Worm (Caenorhabditis elegans) whole organism, L4 larva: ENCODE data around the gene lron-1.

Source experiments
- F26F4.8 ChIP-seq: fragments of 200-800 bp; sonication (Bioruptor generic); conservative IDR thresholded peaks from 2 replicates; pipeline ENCODE4 v1.3.6; 2022; ENCODE audit warnings: missing genetic modification characterization, missing compliant biosample characterization
- R02D3.7 ChIP-seq: fragments of 150-350 bp; sonication (generic microtip); optimal IDR thresholded peaks from 3 replicates; lab custom pipeline; 2014; ENCODE audit warnings: missing biosample characterization, missing genetic modification characterization
- Y105C5A.15 ChIP-seq: fragments of 200-800 bp; sonication (Bioruptor generic); IDR thresholded peaks from 2 replicates; pipeline ENCODE4 v1.3.6; 2022; ENCODE audit warnings: missing genetic modification characterization, missing compliant biosample characterization
- Y5F2A.4 ChIP-seq: fragments of 200-800 bp; sonication (Bioruptor generic); optimal IDR thresholded peaks from 2 replicates; lab custom pipeline; 2018; ENCODE audit warnings: mild to moderate bottlenecking, missing genetic modification characterization, missing compliant biosample characterization
- Y75B8A.6 ChIP-seq: fragments of 200-800 bp; sonication (Bioruptor generic); IDR thresholded peaks from 2 replicates; pipeline ENCODE4 v1.3.6; 2022; ENCODE audit warnings: missing genetic modification reagents, missing genetic modification characterization, missing compliant biosample characterization
- aly-2 ChIP-seq: sonication (generic microtip); optimal IDR thresholded peaks from 2 replicates; lab custom pipeline; 2018; ENCODE audit warnings: missing biosample characterization, missing genetic modification characterization
- attf-4 ChIP-seq: sonication (generic microtip); optimal IDR thresholded peaks from 3 replicates; lab custom pipeline; 2017; ENCODE audit warnings: missing biosample characterization, missing genetic modification characterization
- ceh-28 ChIP-seq: fragments of 150-350 bp; optimal IDR thresholded peaks from 2 replicates; lab custom pipeline; 2014; ENCODE audit warnings: missing biosample characterization, missing genetic modification reagents, missing genetic modification characterization
- ceh-32 ChIP-seq: sonication (generic microtip); optimal IDR thresholded peaks from 2 replicates; lab custom pipeline; 2016; ENCODE audit warnings: mild to moderate bottlenecking, missing genetic modification characterization, missing compliant biosample characterization; ENCODE audit not compliant: poor library complexity
- ceh-44 ChIP-seq: fragments of 200-800 bp; sonication (Bioruptor generic); IDR thresholded peaks from 2 replicates; pipeline ENCODE4 v1.3.6; 2022; ENCODE audit warnings: missing genetic modification reagents, missing genetic modification characterization, missing compliant biosample characterization
- ceh-62 ChIP-seq: sonication (generic microtip); optimal IDR thresholded peaks from 2 replicates; lab custom pipeline; 2017; ENCODE audit warnings: missing biosample characterization, missing genetic modification characterization
- ces-1 ChIP-seq: fragments of 150-350 bp; sonication (generic microtip); optimal IDR thresholded peaks from 4 replicates; lab custom pipeline; 2014; ENCODE audit warnings: missing biosample characterization, missing genetic modification reagents, missing genetic modification characterization
- daf-12 ChIP-seq: fragments of 150-350 bp; optimal IDR thresholded peaks from 2 replicates; lab custom pipeline; 2014; ENCODE audit warnings: missing biosample characterization, missing genetic modification reagents, missing genetic modification characterization
- daf-19 ChIP-seq: fragments of 200-800 bp; sonication (Bioruptor generic); conservative IDR thresholded peaks from 2 replicates; pipeline ENCODE4 v1.3.6; 2022; ENCODE audit warnings: missing genetic modification characterization, missing compliant biosample characterization
- dmd-9 ChIP-seq: fragments of 200-800 bp; sonication (Bioruptor generic); IDR thresholded peaks from 2 replicates; pipeline ENCODE4 v1.3.6; 2022; ENCODE audit warnings: missing genetic modification reagents, missing genetic modification characterization, missing compliant biosample characterization
- duxl-1 ChIP-seq: sonication (generic microtip); optimal IDR thresholded peaks from 2 replicates; lab custom pipeline; 2016; ENCODE audit warnings: mild to moderate bottlenecking, missing genetic modification characterization, moderate library complexity, missing compliant biosample characterization; ENCODE audit not compliant: poor library complexity
- dve-1 ChIP-seq: sonication (generic microtip); optimal IDR thresholded peaks from 2 replicates; lab custom pipeline; 2017; ENCODE audit warnings: antibody characterized with exemption, mild to moderate bottlenecking, missing genetic modification characterization, missing compliant biosample characterization; ENCODE audit not compliant: insufficient read depth
- egl-43 ChIP-seq: fragments of 200-800 bp; sonication (Bioruptor generic); IDR thresholded peaks from 2 replicates; pipeline ENCODE4 v1.3.6; 2022; ENCODE audit warnings: missing genetic modification reagents, missing genetic modification characterization, missing compliant biosample characterization
- fkh-10 ChIP-seq: fragments of 150-350 bp; optimal IDR thresholded peaks from 2 replicates; lab custom pipeline; 2014; ENCODE audit warnings: missing biosample characterization, missing genetic modification reagents, missing genetic modification characterization
- lin-1 ChIP-seq: fragments of 200-800 bp; sonication (Bioruptor generic); IDR thresholded peaks from 2 replicates; pipeline ENCODE4 v1.3.6; 2022; ENCODE audit warnings: missing genetic modification reagents, missing genetic modification characterization, missing compliant biosample characterization
- lin-15B ChIP-seq: fragments of 150-350 bp; sonication (generic microtip); optimal IDR thresholded peaks from 3 replicates; lab custom pipeline; 2014; ENCODE audit warnings: missing biosample characterization, missing genetic modification characterization
- lin-39 ChIP-seq: fragments of 150-350 bp; optimal IDR thresholded peaks from 2 replicates; lab custom pipeline; 2014; ENCODE audit warnings: missing biosample characterization, missing genetic modification reagents, missing genetic modification characterization
- lir-3 ChIP-seq: sonication (generic microtip); optimal IDR thresholded peaks from 2 replicates; lab custom pipeline; 2016; ENCODE audit warnings: mild to moderate bottlenecking, missing genetic modification characterization, missing compliant biosample characterization
- lsy-2 ChIP-seq, 2 experiments: fragments of 150-350 bp in 1 of 2; sonication (generic microtip) in 1 of 2; optimal IDR thresholded peaks; 2 replicates each; lab custom pipeline; 2014 to 2017; ENCODE audit warnings: missing biosample characterization in 2 of 2, missing genetic modification characterization in 2 of 2
- mdl-1 ChIP-seq, 2 experiments: fragments of 150-350 bp in 1 of 2; sonication (generic microtip) in 1 of 2; optimal IDR thresholded peaks; 2 replicates each; lab custom pipeline; 2014 to 2017; ENCODE audit warnings: missing biosample characterization in 2 of 2, missing genetic modification characterization in 2 of 2
- mdt-29 ChIP-seq: fragments of 200-800 bp; sonication (Bioruptor generic); IDR thresholded peaks from 2 replicates; pipeline ENCODE4 v1.3.6; 2022; ENCODE audit warnings: missing genetic modification reagents, missing genetic modification characterization, missing compliant biosample characterization
- mxl-2 ChIP-seq: fragments of 200-800 bp; sonication (Bioruptor generic); conservative IDR thresholded peaks from 2 replicates; pipeline ENCODE4 v1.3.6; 2022; ENCODE audit warnings: missing genetic modification reagents, missing genetic modification characterization, missing compliant biosample characterization
- nhr-10 ChIP-seq: fragments of 150-350 bp; optimal IDR thresholded peaks from 2 replicates; lab custom pipeline; 2014; ENCODE audit warnings: missing biosample characterization, missing genetic modification characterization
- nhr-11 ChIP-seq: fragments of 150-350 bp; optimal IDR thresholded peaks from 2 replicates; lab custom pipeline; 2014; ENCODE audit warnings: missing biosample characterization, missing genetic modification characterization
- nhr-111 ChIP-seq: fragments of 200-800 bp; sonication (Bioruptor generic); optimal IDR thresholded peaks from 2 replicates; lab custom pipeline; 2018; ENCODE audit warnings: mild to moderate bottlenecking, missing genetic modification characterization, missing compliant biosample characterization
- nhr-25 ChIP-seq: sonication (generic microtip); optimal IDR thresholded peaks from 2 replicates; lab custom pipeline; 2017; ENCODE audit warnings: missing genetic modification characterization, mild to moderate bottlenecking, missing compliant biosample characterization, antibody characterized with exemption, moderate library complexity, borderline replicate concordance; ENCODE audit not compliant: insufficient read depth
- nhr-28 ChIP-seq: fragments of 150-350 bp; optimal IDR thresholded peaks from 2 replicates; lab custom pipeline; 2014; ENCODE audit warnings: missing biosample characterization, missing genetic modification characterization
- nhr-42 ChIP-seq: fragments of 200-800 bp; sonication (Bioruptor generic); IDR thresholded peaks from 2 replicates; pipeline ENCODE4 v1.3.6; 2022; ENCODE audit warnings: missing genetic modification characterization, missing compliant biosample characterization
- nhr-6 ChIP-seq: fragments of 150-350 bp; optimal IDR thresholded peaks from 2 replicates; lab custom pipeline; 2014; ENCODE audit warnings: missing biosample characterization, missing genetic modification characterization
- nhr-77 ChIP-seq: fragments of 150-350 bp; optimal IDR thresholded peaks from 2 replicates; lab custom pipeline; 2014; ENCODE audit warnings: missing biosample characterization, missing genetic modification characterization
- php-3 ChIP-seq: fragments of 200-800 bp; sonication (Bioruptor generic); IDR thresholded peaks from 2 replicates; pipeline ENCODE4 v1.3.6; 2022; ENCODE audit warnings: missing genetic modification reagents, missing genetic modification characterization, missing compliant biosample characterization
- pqm-1 ChIP-seq: sonication (generic microtip); optimal IDR thresholded peaks from 2 replicates; lab custom pipeline; 2017; ENCODE audit warnings: missing biosample characterization, missing genetic modification characterization
- saeg-2 ChIP-seq: fragments of 200-800 bp; sonication (Bioruptor generic); IDR thresholded peaks from 2 replicates; pipeline ENCODE4 v1.3.6; 2022; ENCODE audit warnings: missing genetic modification reagents, missing genetic modification characterization, missing compliant biosample characterization
- sdz-12 ChIP-seq: fragments of 200-800 bp; sonication (Bioruptor generic); optimal IDR thresholded peaks from 2 replicates; lab custom pipeline; 2018; ENCODE audit warnings: mild to moderate bottlenecking, missing genetic modification characterization, missing compliant biosample characterization
- set-16 ChIP-seq: fragments of 200-800 bp; sonication (Bioruptor generic); IDR thresholded peaks from 2 replicates; pipeline ENCODE4 v1.3.6; 2022; ENCODE audit warnings: missing genetic modification reagents, missing genetic modification characterization, missing compliant biosample characterization
- skn-1 ChIP-seq: fragments of 150-350 bp; optimal IDR thresholded peaks from 2 replicates; lab custom pipeline; 2014; ENCODE audit warnings: missing biosample characterization, missing genetic modification characterization
- snpc-1.2 ChIP-seq: fragments of 200-800 bp; sonication (Bioruptor generic); IDR thresholded peaks from 2 replicates; pipeline ENCODE4 v1.3.6; 2022; ENCODE audit warnings: missing genetic modification reagents, missing genetic modification characterization, missing compliant biosample characterization
- spr-1 ChIP-seq: sonication (generic microtip); optimal IDR thresholded peaks from 2 replicates; lab custom pipeline; 2016; ENCODE audit warnings: mild to moderate bottlenecking, missing genetic modification characterization, missing compliant biosample characterization
- tag-97 ChIP-seq: fragments of 200-800 bp; sonication (Bioruptor generic); IDR thresholded peaks from 2 replicates; pipeline ENCODE4 v1.3.6; 2022; ENCODE audit warnings: missing genetic modification characterization, missing compliant biosample characterization
- unc-130 ChIP-seq: sonication (generic microtip); optimal IDR thresholded peaks from 2 replicates; lab custom pipeline; 2016; ENCODE audit warnings: missing genetic modification reagents, missing genetic modification characterization, missing compliant biosample characterization
- unc-39 ChIP-seq: sonication (generic microtip); optimal IDR thresholded peaks from 2 replicates; lab custom pipeline; 2017; ENCODE audit warnings: missing biosample characterization, missing genetic modification characterization
- zag-1 ChIP-seq: fragments of 150-350 bp; optimal IDR thresholded peaks from 2 replicates; lab custom pipeline; 2014; ENCODE audit warnings: missing biosample characterization, missing genetic modification characterization
- zfp-2 ChIP-seq: sonication (generic microtip); optimal IDR thresholded peaks from 2 replicates; lab custom pipeline; 2016; ENCODE audit warnings: mild to moderate bottlenecking, missing genetic modification characterization, missing compliant biosample characterization
- zfp-3 ChIP-seq: fragments of 200-800 bp; sonication (Bioruptor generic); conservative IDR thresholded peaks from 2 replicates; pipeline ENCODE4 v1.3.6; 2022; ENCODE audit warnings: missing genetic modification reagents, missing genetic modification characterization, missing compliant biosample characterization
- zip-11 ChIP-seq: fragments of 200-800 bp; sonication (Bioruptor generic); IDR thresholded peaks from 2 replicates; pipeline ENCODE4 v1.3.6; 2022; ENCODE audit warnings: missing genetic modification characterization, missing compliant biosample characterization
- ztf-7 ChIP-seq: fragments of 150-350 bp; optimal IDR thresholded peaks from 2 replicates; lab custom pipeline; 2014; ENCODE audit warnings: missing biosample characterization, missing genetic modification characterization

Gene lron-1

DNA sequence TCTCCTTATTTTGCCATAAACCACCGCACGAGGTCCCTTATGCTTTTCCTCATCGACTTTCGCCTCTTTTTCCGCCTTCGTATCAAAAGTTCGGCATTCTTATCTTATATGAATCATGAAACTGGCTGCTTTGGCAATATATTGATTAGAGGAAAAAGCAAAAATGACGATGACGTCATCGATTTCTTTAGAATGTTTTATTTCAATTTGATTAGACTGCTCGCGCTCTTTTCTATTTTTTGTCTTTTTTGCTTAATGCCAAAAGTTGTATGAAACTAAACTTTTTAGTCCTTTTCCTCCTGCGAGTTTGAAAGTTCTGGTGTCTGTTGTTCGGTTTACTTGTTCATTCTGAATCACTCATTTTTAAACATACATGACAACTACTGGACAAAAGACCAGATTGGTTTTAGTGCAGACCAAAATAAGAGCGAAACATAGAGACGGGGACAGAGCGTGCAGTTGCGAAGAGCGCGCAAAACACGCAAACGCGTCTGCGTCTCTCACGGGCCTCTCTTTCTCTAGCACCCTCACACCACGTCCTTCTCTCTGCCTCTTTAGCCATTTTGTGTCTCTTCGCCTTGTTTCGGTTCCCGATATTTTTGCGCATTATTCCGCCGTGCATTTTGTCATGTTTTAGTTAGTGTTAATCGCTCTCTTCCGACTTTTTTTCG lies 37.7 kb downstream of the lron-1 start (continued):
- no peak for TF ChIP-seq nhr-10 (tag; lab: Kevin White, UChicago)
- TF ChIP-seq unc-39 (tag; lab: Kevin White, UChicago) = no peak
- TF ChIP-seq unc-130 (GFP tag; lab: Kevin White, UChicago) = no peak
- TF ChIP-seq nhr-25 (tag; lab: Kevin White, UChicago) = no peak
- TF ChIP-seq ceh-28 (tag; lab: Kevin White, UChicago) = no peak
- TF ChIP-seq daf-19 (GFP tag; lab: Robert Waterston, UW) = no peak
- TF ChIP-seq egl-43 (GFP tag; lab: Robert Waterston, UW) = peak; percentile 74; the same call in 1 of the 2 replicates
- TF ChIP-seq nhr-6 (tag; lab: Kevin White, UChicago) = no peak
- TF ChIP-seq php-3 (GFP tag; lab: Robert Waterston, UW) = no peak
- TF ChIP-seq lsy-2 (tag; optimal IDR thresholded peaks at IDR 0.05; lab: Kevin White, UChicago) = peak in 1 of 2 experiments; percentile 0
- TF ChIP-seq ceh-44 (GFP tag; lab: Robert Waterston, UW) = no peak
- TF ChIP-seq zip-11 (GFP tag; lab: Robert Waterston, UW) = no peak
- no peak for TF ChIP-seq fkh-10
- no peak for TF ChIP-seq Y5F2A.4 (GFP tag; lab: Kevin White, UChicago)
- TF ChIP-seq saeg-2 (GFP tag; lab: Robert Waterston, UW) = no peak
- no peak for TF ChIP-seq Y105C5A.15 (GFP tag; lab: Robert Waterston, UW)
- no peak for TF ChIP-seq snpc-1.2 (GFP tag; lab: Robert Waterston, UW)
- TF ChIP-seq ceh-32 (tag; lab: Kevin White, UChicago) = no peak
- no peak for TF ChIP-seq zag-1 (tag; lab: Kevin White, UChicago)
- no peak for TF ChIP-seq skn-1 (tag; lab: Kevin White, UChicago)
- TF ChIP-seq lin-1 (GFP tag; lab: Robert Waterston, UW) = no peak
- peak; percentile 25 for TF ChIP-seq pqm-1 (tag; lab: Kevin White, UChicago)
- TF ChIP-seq Y75B8A.6 (GFP tag; lab: Robert Waterston, UW) = no peak
- TF ChIP-seq zfp-3 (GFP tag; lab: Robert Waterston, UW) = no peak
- peak; percentile 38 for TF ChIP-seq nhr-11 (tag; lab: Kevin White, UChicago)
- no peak for TF ChIP-seq sdz-12
- TF ChIP-seq tag-97 (GFP tag; lab: Robert Waterston, UW) = no peak
- no peak for TF ChIP-seq nhr-111 (GFP tag; lab: Kevin White, UChicago)
- TF ChIP-seq R02D3.7 (tag; lab: Kevin White, UChicago) = no peak
- TF ChIP-seq lir-3 (tag; lab: Kevin White, UChicago) = no peak
- no peak for TF ChIP-seq ztf-7
- TF ChIP-seq spr-1 (tag; lab: Kevin White, UChicago) = no peak
- no peak for TF ChIP-seq mxl-2 (GFP tag; lab: Robert Waterston, UW)
- TF ChIP-seq daf-12 (tag; lab: Kevin White, UChicago) = no peak
- peak; percentile 4 for TF ChIP-seq dve-1 (tag; lab: Kevin White, UChicago)
- no peak for TF ChIP-seq dmd-9 (GFP tag; lab: Robert Waterston, UW)
- no peak for TF ChIP-seq F26F4.8 (GFP tag; lab: Robert Waterston, UW)
- TF ChIP-seq duxl-1 (tag; lab: Kevin White, UChicago) = no peak
- TF ChIP-seq ceh-62 (tag; lab: Kevin White, UChicago) = no peak
- peak; percentile 50 for TF ChIP-seq nhr-28 (tag; lab: Kevin White, UChicago)
- no peak for TF ChIP-seq ces-1 (GFP tag; lab: Kevin White, UChicago)
- TF ChIP-seq aly-2 (tag; lab: Kevin White, UChicago) = no peak
- TF ChIP-seq lin-15B (tag; lab: Kevin White, UChicago) = no peak
- TF ChIP-seq zfp-2 (tag; lab: Kevin White, UChicago) = no peak
- no peak for TF ChIP-seq lin-39
- TF ChIP-seq mdl-1 (tag; optimal IDR thresholded peaks at IDR 0.05; lab: Kevin White, UChicago) = peak in 1 of 2 experiments; percentile 63
- TF ChIP-seq nhr-77 (tag; lab: Kevin White, UChicago) = no peak
- no peak for TF ChIP-seq mdt-29
- TF ChIP-seq nhr-42 = no peak
- no peak for TF ChIP-seq set-16 (GFP tag; lab: Robert Waterston, UW)
- TF ChIP-seq attf-4 = no peak
